Fruit fly (Drosophila melanogaster) Kc167 (cell line): ENCODE data around the gene CG6937.

ENCODE experiments used
- Sin3A ChIP-seq: fragments of >200 bp; optimal IDR thresholded peaks from 2 replicates; lab custom pipeline; 2018; ENCODE audit warnings: missing external identifiers
- h ChIP-seq: fragments of >200 bp; optimal IDR thresholded peaks from 3 replicates; lab custom pipeline; 2018; ENCODE audit warnings: missing external identifiers
- psq ChIP-seq: fragments of >200 bp; optimal IDR thresholded peaks from 2 replicates; lab custom pipeline; 2017; ENCODE audit warnings: missing external identifiers

dm6 chr3R:22552686-22553085 lies 31.9 kb upstream of the CG6937 start:
- no peak for TF ChIP-seq Sin3A
- TF ChIP-seq h (lab: Kevin White, UChicago), result no peak
- TF ChIP-seq psq (lab: Kevin White, UChicago), result no peak
